Worm (Caenorhabditis elegans) whole organism, late embryonic: ENCODE results near the gene T05A8.3.

Experiments
- C08G9.2 ChIP-seq: sonication (generic microtip); optimal IDR thresholded peaks from 2 replicates; lab custom pipeline; 2016; ENCODE audit warnings: mild to moderate bottlenecking, missing genetic modification characterization, moderate library complexity, missing compliant biosample characterization
- C38D4.7 ChIP-seq: fragments of 200-800 bp; sonication (Bioruptor generic); optimal IDR thresholded peaks from 2 replicates; lab custom pipeline; 2018; ENCODE audit warnings: mild to moderate bottlenecking, missing genetic modification characterization, moderate library complexity, missing compliant biosample characterization
- F13H6.1 ChIP-seq: sonication (generic microtip); optimal IDR thresholded peaks from 2 replicates; lab custom pipeline; 2016; ENCODE audit warnings: missing genetic modification characterization, missing compliant biosample characterization
- K02D7.2 ChIP-seq: sonication (generic microtip); optimal IDR thresholded peaks from 2 replicates; lab custom pipeline; 2017; ENCODE audit warnings: mild to moderate bottlenecking, missing genetic modification characterization, missing compliant biosample characterization
- K09A11.1 ChIP-seq: sonication (generic microtip); optimal IDR thresholded peaks from 2 replicates; lab custom pipeline; 2017; ENCODE audit warnings: antibody characterized with exemption, mild to moderate bottlenecking, missing genetic modification characterization, missing compliant biosample characterization; ENCODE audit not compliant: insufficient read depth
- Y22D7AL.16 ChIP-seq: sonication (generic microtip); optimal IDR thresholded peaks from 2 replicates; lab custom pipeline; 2016; ENCODE audit warnings: missing genetic modification characterization, missing compliant biosample characterization
- ama-1 ChIP-seq: fragments of 150-350 bp; optimal IDR thresholded peaks from 2 replicates; lab custom pipeline; 2014
- ceh-14 ChIP-seq: sonication (generic microtip); optimal IDR thresholded peaks from 2 replicates; lab custom pipeline; 2016; ENCODE audit warnings: missing genotype, missing genetic modification characterization, missing compliant biosample characterization
- ceh-2 ChIP-seq: sonication (generic microtip); optimal IDR thresholded peaks from 2 replicates; lab custom pipeline; 2016; ENCODE audit warnings: missing genotype, missing genetic modification characterization, missing compliant biosample characterization
- ceh-34 ChIP-seq: sonication (generic microtip); optimal IDR thresholded peaks from 2 replicates; lab custom pipeline; 2016; ENCODE audit warnings: mild to moderate bottlenecking, missing genetic modification characterization, missing compliant biosample characterization
- ceh-45 ChIP-seq: fragments of 200-800 bp; sonication (Bioruptor generic); IDR thresholded peaks from 2 replicates; pipeline ENCODE4 v1.3.6; 2022; ENCODE audit warnings: missing genetic modification reagents, missing genetic modification characterization, missing compliant biosample characterization
- ceh-6 ChIP-seq: fragments of 200-800 bp; sonication (Bioruptor generic); optimal IDR thresholded peaks from 2 replicates; lab custom pipeline; 2018; ENCODE audit warnings: mild to moderate bottlenecking, missing genetic modification characterization, missing compliant biosample characterization
- ceh-9 ChIP-seq: sonication (generic microtip); optimal IDR thresholded peaks from 2 replicates; lab custom pipeline; 2016; ENCODE audit warnings: mild to moderate bottlenecking, missing genetic modification characterization, inconsistent platforms, missing compliant biosample characterization
- che-1 ChIP-seq: sonication (generic microtip); optimal IDR thresholded peaks from 2 replicates; lab custom pipeline; 2016; ENCODE audit warnings: mild to moderate bottlenecking, missing genetic modification characterization, missing compliant biosample characterization
- dve-1 ChIP-seq: sonication (generic microtip); optimal IDR thresholded peaks from 2 replicates; lab custom pipeline; 2017; ENCODE audit warnings: antibody characterized with exemption, mild to moderate bottlenecking, missing genetic modification characterization, missing compliant biosample characterization
- ets-4 ChIP-seq: sonication (generic microtip); optimal IDR thresholded peaks from 2 replicates; lab custom pipeline; 2016; ENCODE audit warnings: missing genetic modification characterization, missing compliant biosample characterization
- eyg-1 ChIP-seq: sonication (generic microtip); optimal IDR thresholded peaks from 2 replicates; lab custom pipeline; 2016; ENCODE audit warnings: missing genotype, missing genetic modification characterization, missing compliant biosample characterization
- fkh-10 ChIP-seq: fragments of 150-350 bp; optimal IDR thresholded peaks from 2 replicates; lab custom pipeline; 2014; ENCODE audit warnings: missing biosample characterization, missing genetic modification reagents, missing genetic modification characterization
- gmeb-2 ChIP-seq: sonication (generic microtip); optimal IDR thresholded peaks from 2 replicates; lab custom pipeline; 2016; ENCODE audit warnings: missing genetic modification characterization, inconsistent platforms, missing compliant biosample characterization
- hlh-6 ChIP-seq: sonication (generic microtip); optimal IDR thresholded peaks from 2 replicates; lab custom pipeline; 2016; ENCODE audit warnings: missing genotype, missing genetic modification characterization, missing compliant biosample characterization
- hlh-8 ChIP-seq: sonication (generic microtip); optimal IDR thresholded peaks from 2 replicates; lab custom pipeline; 2016; ENCODE audit warnings: missing genotype, missing genetic modification characterization, missing compliant biosample characterization
- lim-6 ChIP-seq: sonication (generic microtip); optimal IDR thresholded peaks from 2 replicates; lab custom pipeline; 2016; ENCODE audit warnings: missing genetic modification characterization, missing compliant biosample characterization
- lin-11 ChIP-seq: fragments of 200-800 bp; sonication (Bioruptor generic); optimal IDR thresholded peaks from 2 replicates; lab custom pipeline; 2018; ENCODE audit warnings: mild to moderate bottlenecking, missing genetic modification characterization, missing compliant biosample characterization
- madf-2 ChIP-seq: sonication (generic microtip); optimal IDR thresholded peaks from 2 replicates; lab custom pipeline; 2017; ENCODE audit warnings: missing genetic modification characterization, missing compliant biosample characterization
- mec-3 ChIP-seq: sonication (generic microtip); optimal IDR thresholded peaks from 2 replicates; lab custom pipeline; 2016; ENCODE audit warnings: borderline replicate concordance, missing genetic modification characterization, missing compliant biosample characterization
- nfya-1 ChIP-seq: sonication (generic microtip); optimal IDR thresholded peaks from 2 replicates; lab custom pipeline; 2017; ENCODE audit warnings: missing genetic modification characterization, mild to moderate bottlenecking, missing compliant biosample characterization, antibody characterized with exemption, moderate library complexity
- nhr-11 ChIP-seq: fragments of 150-350 bp; optimal IDR thresholded peaks from 2 replicates; lab custom pipeline; 2014; ENCODE audit warnings: missing biosample characterization, missing genetic modification characterization
- nhr-232 ChIP-seq: sonication (generic microtip); optimal IDR thresholded peaks from 2 replicates; lab custom pipeline; 2016; ENCODE audit warnings: missing genetic modification characterization, missing compliant biosample characterization
- odd-2 ChIP-seq: sonication (generic microtip); optimal IDR thresholded peaks from 2 replicates; lab custom pipeline; 2017; ENCODE audit warnings: antibody characterized with exemption, mild to moderate bottlenecking, missing genetic modification characterization, missing compliant biosample characterization
- pros-1 ChIP-seq: fragments of 150-350 bp; optimal IDR thresholded peaks from 2 replicates; lab custom pipeline; 2014; ENCODE audit warnings: missing biosample characterization, missing genetic modification reagents, missing genetic modification characterization
- sox-2 ChIP-seq: fragments of 200-800 bp; sonication (Bioruptor generic); IDR thresholded peaks from 2 replicates; pipeline ENCODE4 v1.3.6; 2022; ENCODE audit warnings: missing genetic modification reagents, missing genetic modification characterization, missing compliant biosample characterization
- ttx-3 ChIP-seq: sonication (generic microtip); optimal IDR thresholded peaks from 2 replicates; lab custom pipeline; 2016; ENCODE audit warnings: missing genetic modification reagents, missing genetic modification characterization, missing compliant biosample characterization
- unc-3 ChIP-seq, 2 experiments: fragments of 200-800 bp in 1 of 2; sonication (Bioruptor generic) in 1 of 2; sonication (generic microtip) in 1 of 2; conservative IDR thresholded peaks in 1 of 2; optimal IDR thresholded peaks in 1 of 2; 2 replicates each; pipeline versions ENCODE4 v1.3.6 to Lab custom; 2016 to 2022; ENCODE audit warnings: missing compliant biosample characterization in 2 of 2, missing genetic modification characterization in 2 of 2, missing genetic modification reagents in 1 of 2
- unc-42 ChIP-seq: sonication (generic microtip); optimal IDR thresholded peaks from 2 replicates; lab custom pipeline; 2016; ENCODE audit warnings: missing genotype, missing genetic modification characterization, missing compliant biosample characterization
- unc-55 ChIP-seq: sonication (generic microtip); optimal IDR thresholded peaks from 2 replicates; lab custom pipeline; 2017; ENCODE audit warnings: missing biosample characterization, missing genetic modification reagents, missing genetic modification characterization

The T05A8.3 gene

ce11 chrII:2735644-2736043 is 18.4 kb upstream of the T05A8.3 start:
- no peak for TF ChIP-seq F13H6.1 (tag; lab: Kevin White, UChicago)
- TF ChIP-seq Y22D7AL.16 (tag; lab: Kevin White, UChicago), result no peak

ce11 chrII:2735192-2735591 is 18.0 kb upstream of the T05A8.3 start, which contains the start of gene wdr-31:
TSS of gene wdr-31 (minus strand) at chrII:2735292.
- TF ChIP-seq ceh-9 (tag; lab: Kevin White, UChicago) (no peak), nhr-232 (tag; lab: Kevin White, UChicago) (no peak), unc-55 (GFP tag; lab: Kevin White, UChicago) (no peak), lim-6 (no peak), gmeb-2 (tag; lab: Kevin White, UChicago) (no peak), lin-11 (tag; lab: Kevin White, UChicago) (no peak), unc-42 (tag; lab: Kevin White, UChicago) (no peak), ceh-6 (GFP tag; lab: Kevin White, UChicago) (no peak), odd-2 (tag; lab: Kevin White, UChicago) (no peak), madf-2 (no peak), pros-1 (no peak), eyg-1 (tag; lab: Kevin White, UChicago) (no peak), ets-4 (tag; lab: Kevin White, UChicago) (no peak), ceh-45 (GFP tag; lab: Robert Waterston, UW) (no peak), K02D7.2 (tag; lab: Kevin White, UChicago) (no peak), ama-1 (lab: Kevin White, UChicago) (no peak), fkh-10 (GFP tag; lab: Kevin White, UChicago) (no peak), ceh-14 (tag; lab: Kevin White, UChicago) (no peak), nfya-1 (tag; lab: Kevin White, UChicago) (no peak)

DNA sequence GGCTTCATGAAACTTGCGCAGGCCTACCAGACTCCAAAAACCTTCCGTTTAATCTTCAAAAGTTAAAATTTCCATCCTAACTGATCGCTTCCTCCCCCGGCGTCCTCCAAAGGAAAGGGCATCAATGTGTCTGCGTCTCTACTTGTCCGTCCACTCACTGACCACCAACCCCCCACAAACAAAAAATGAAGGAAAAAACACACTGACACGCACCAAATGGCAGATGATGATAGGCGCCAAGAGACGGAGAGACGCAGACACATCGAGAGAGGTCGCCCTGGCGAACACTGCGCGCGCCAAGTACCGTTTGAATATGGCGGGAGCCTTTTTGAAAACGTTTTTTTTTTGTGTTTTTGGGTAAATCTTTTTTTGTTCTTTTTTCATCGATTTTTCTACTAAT is 17.5 kb upstream of the T05A8.3 start:
- peak; percentile 49 for TF ChIP-seq nfya-1 (tag; lab: Kevin White, UChicago)
- TF ChIP-seq K09A11.1 (tag; lab: Kevin White, UChicago), result no peak

ce11 chrII:2734266-2734665 is 17.0 kb upstream of the T05A8.3 start:
- no peak for TF ChIP-seq hlh-8 (tag; lab: Kevin White, UChicago)
- TF ChIP-seq sox-2 (GFP tag; lab: Robert Waterston, UW), result no peak
- TF ChIP-seq dve-1, result peak; percentile 82

ce11 chrII:2730647-2731046 is 13.4 kb upstream of the T05A8.3 start:
- TF ChIP-seq mec-3 (tag; lab: Kevin White, UChicago), result no peak
- peak; percentile 34 for TF ChIP-seq unc-42 (tag; lab: Kevin White, UChicago)
- no peak for TF ChIP-seq ceh-9 (tag; lab: Kevin White, UChicago)
- TF ChIP-seq, all 69 proteins: peak for 1

DNA sequence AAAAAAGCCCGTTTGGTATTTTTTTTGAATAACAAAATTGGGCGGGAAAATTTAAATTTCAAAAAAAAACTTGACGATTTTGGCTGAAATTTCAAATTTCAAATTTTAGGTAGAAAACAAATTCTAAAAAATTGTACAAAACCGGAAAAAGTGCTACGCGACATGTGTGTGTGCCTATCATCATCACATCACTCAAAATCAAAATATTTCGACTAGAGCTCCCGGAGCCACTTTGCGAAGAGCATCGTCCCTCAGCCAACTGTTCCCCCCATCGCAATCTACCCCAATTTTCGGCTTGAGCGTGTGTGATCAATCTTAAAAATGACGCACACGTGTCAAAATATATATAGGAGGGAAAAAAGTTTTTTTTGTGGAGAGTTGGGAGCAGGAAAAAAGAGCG is 9.5 kb upstream of the T05A8.3 start:
- TF ChIP-seq ttx-3 (tag; lab: Kevin White, UChicago) (no peak), che-1 (tag; lab: Kevin White, UChicago) (no peak), unc-55 (GFP tag; lab: Kevin White, UChicago) (peak; percentile 52)

DNA sequence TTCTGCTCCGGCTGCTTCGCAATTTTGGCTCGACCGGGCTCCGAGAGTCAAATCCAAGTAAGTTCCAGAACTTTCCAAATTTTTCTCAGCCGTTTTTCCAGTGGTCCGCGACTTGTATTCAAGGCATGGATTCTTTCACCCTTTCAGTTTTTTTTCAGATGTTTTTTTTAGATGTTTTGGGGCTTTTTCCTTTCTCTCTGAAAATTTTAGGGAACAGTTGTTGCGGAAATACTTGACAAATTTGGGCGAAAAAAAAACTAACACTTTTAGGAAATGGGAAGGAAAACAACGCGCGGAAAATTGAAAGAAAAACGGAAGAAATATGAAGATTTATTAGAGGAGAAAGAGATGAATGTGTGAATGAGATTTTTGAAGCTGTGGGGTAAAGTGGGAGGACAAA is 8.3 kb upstream of the T05A8.3 start, which contains the start of the genes T05A8.11 and nep-2:
T05A8.11 (minus strand) TSS at position 101 of the 400 bp plus-strand sequence.
nep-2 (minus strand) TSS at position 192 of the 400 bp plus-strand sequence.
- TF ChIP-seq nhr-232 (tag; lab: Kevin White, UChicago), result no peak
- no peak for TF ChIP-seq C08G9.2 (tag; lab: Kevin White, UChicago)
- TF ChIP-seq pros-1, result no peak
- TF ChIP-seq C38D4.7 (GFP tag; lab: Kevin White, UChicago), result no peak
- TF ChIP-seq unc-3 (GFP tag; conservative IDR thresholded peaks at IDR 0.05; lab: Robert Waterston, UW), result no peak
- no peak for TF ChIP-seq unc-3 (tag; optimal IDR thresholded peaks at IDR 0.05; lab: Kevin White, UChicago)
- TF ChIP-seq mec-3 (tag; lab: Kevin White, UChicago), result no peak
- no peak for TF ChIP-seq ceh-34 (tag; lab: Kevin White, UChicago)
- TF ChIP-seq ceh-2 (tag; lab: Kevin White, UChicago), result no peak
- TF ChIP-seq hlh-6 (tag; lab: Kevin White, UChicago), result no peak
- no peak for TF ChIP-seq nhr-11
- TF ChIP-seq, all 69 proteins: peak for 0
